Fruit fly (Drosophila melanogaster): ENCODE results near the gene sima.
A peak's percentile ranks its signal among the peaks of the same experiment; 100 is the strongest.

sima gene

DNA sequence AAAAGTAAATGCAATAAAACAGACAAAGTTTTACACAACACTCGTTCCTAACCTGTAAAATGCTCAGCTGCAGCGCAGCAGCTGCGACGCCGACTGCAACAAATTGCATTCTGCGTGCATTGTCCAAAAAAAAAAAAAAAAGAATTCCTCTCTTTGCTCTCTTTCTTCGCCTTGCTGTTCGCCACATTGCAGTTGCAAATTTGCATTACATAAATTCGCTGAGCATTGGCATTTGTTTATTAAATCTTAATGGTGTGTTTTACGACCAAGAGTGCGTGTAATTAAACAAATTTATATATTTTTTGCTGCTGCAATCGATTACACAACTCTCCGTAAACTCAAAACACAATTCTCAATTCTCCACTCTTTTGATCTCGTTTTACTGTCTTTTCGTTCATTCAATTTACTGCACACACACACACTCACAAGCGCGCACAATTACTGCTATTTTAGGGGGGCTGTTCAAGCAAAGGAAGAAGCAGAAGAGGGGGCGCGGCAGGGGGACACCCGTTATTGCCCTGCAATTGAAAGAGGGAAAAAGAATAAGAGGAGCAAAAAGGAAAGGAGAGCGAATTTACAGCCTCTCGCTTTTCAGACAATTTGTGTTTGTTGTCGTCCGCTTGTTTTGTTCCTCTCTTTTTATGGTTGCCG is 42.3 kb downstream of the sima start:
- TF ChIP-seq sv (GFP tag; optimal IDR thresholded peaks at IDR 0.05) (no peak), Mio (GFP tag; optimal IDR thresholded peaks at IDR 0.05) (no peak), brk (GFP tag; optimal IDR thresholded peaks at IDR 0.05) (no peak), CG9705 (GFP tag; optimal IDR thresholded peaks at IDR 0.05) (no peak), usp (GFP tag; optimal IDR thresholded peaks at IDR 0.05) (no peak), jim (GFP tag; optimal IDR thresholded peaks at IDR 0.05) (peak; percentile 93), Hr78 (GFP tag; optimal IDR thresholded peaks at IDR 0.05) (no peak), Dfd (GFP tag; optimal IDR thresholded peaks at IDR 0.05) (no peak), Hnf4 (GFP tag; optimal IDR thresholded peaks at IDR 0.05) (peak; percentile 43), ey (GFP tag; optimal IDR thresholded peaks at IDR 0.05) (no peak), dl (GFP tag; optimal IDR thresholded peaks at IDR 0.05; ENCODE audit: insufficient read depth in 1 of 2, partially characterized antibody in 2 of 2) (no peak), sage (GFP tag; optimal IDR thresholded peaks at IDR 0.05) (peak; percentile 34), woc (GFP tag; optimal IDR thresholded peaks at IDR 0.05) (no peak), dmrt93B (GFP tag; optimal IDR thresholded peaks at IDR 0.05) (no peak), tai (GFP tag; optimal IDR thresholded peaks at IDR 0.05) (no peak), Sp1 (GFP tag; optimal IDR thresholded peaks at IDR 0.05) (peak; percentile 57), Abd-B (GFP tag; optimal IDR thresholded peaks at IDR 0.05) (no peak), Hr83 (GFP tag; optimal IDR thresholded peaks at IDR 0.05; ENCODE audit: poor library complexity, severe bottlenecking) (peak; percentile 3), h (GFP tag; optimal IDR thresholded peaks at IDR 0.05) (no peak), pan (optimal IDR thresholded peaks at IDR 0.05) (no peak), OdsH (GFP tag; optimal IDR thresholded peaks at IDR 0.05) (no peak), rgr (GFP tag; optimal IDR thresholded peaks at IDR 0.05) (no peak), Rel (GFP tag; optimal IDR thresholded peaks at IDR 0.05) (no peak), Rel (tag; optimal IDR thresholded peaks at IDR 0.05) (peak; percentile 68), N (GFP tag; optimal IDR thresholded peaks at IDR 0.05) (no peak), Dif (GFP tag; optimal IDR thresholded peaks at IDR 0.05; ENCODE audit: partially characterized antibody) (no peak), CG32264 (GFP tag; optimal IDR thresholded peaks at IDR 0.05) (no peak), lola (GFP tag; optimal IDR thresholded peaks at IDR 0.05) (no peak), GATAd (GFP tag; optimal IDR thresholded peaks at IDR 0.05) (no peak), CrebA (GFP tag; optimal IDR thresholded peaks at IDR 0.05; ENCODE audit: borderline replicate concordance) (peak; percentile 52), br (GFP tag; optimal IDR thresholded peaks at IDR 0.05) (no peak), psq (GFP tag; optimal IDR thresholded peaks at IDR 0.05) (peak; percentile 99), Jra (GFP tag; optimal IDR thresholded peaks at IDR 0.05) (no peak), foxo (GFP tag; optimal IDR thresholded peaks at IDR 0.05) (no peak), fru (GFP tag; optimal IDR thresholded peaks at IDR 0.05) (peak; percentile 94), HLH106 (tag; optimal IDR thresholded peaks at IDR 0.05) (no peak), Myc (optimal IDR thresholded peaks at IDR 0.05) (no peak), Vsx2 (GFP tag; optimal IDR thresholded peaks at IDR 0.05; ENCODE audit: partially characterized antibody) (no peak), dsf (GFP tag; optimal IDR thresholded peaks at IDR 0.05; ENCODE audit: borderline replicate concordance) (no peak)

DNA sequence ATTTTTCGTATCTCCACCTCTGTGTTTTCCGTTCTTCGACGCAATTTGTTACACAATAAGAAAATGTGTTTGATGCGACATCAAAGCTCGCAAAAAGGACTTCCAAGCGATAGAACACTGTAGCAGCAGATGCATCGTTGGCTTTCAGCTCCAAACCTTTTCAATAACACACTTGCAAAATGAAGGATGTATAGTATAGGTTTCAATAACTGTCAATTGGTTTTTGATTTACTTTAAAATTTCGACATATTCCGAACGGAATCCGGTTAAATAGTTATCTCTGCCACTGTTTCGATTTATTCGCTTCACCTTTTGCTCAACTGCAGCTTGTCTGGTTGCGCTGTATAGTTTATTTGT is 42.8 kb downstream of the sima start:
- peak; percentile 35 for TF ChIP-seq woc (GFP tag; optimal IDR thresholded peaks at IDR 0.05)
- no peak for TF ChIP-seq psq (GFP tag; optimal IDR thresholded peaks at IDR 0.05)
- TF ChIP-seq fru (GFP tag; optimal IDR thresholded peaks at IDR 0.05), result no peak
- peak; percentile 27 for TF ChIP-seq HLH106 (tag; optimal IDR thresholded peaks at IDR 0.05)
- peak; percentile 19 for TF ChIP-seq h (GFP tag; optimal IDR thresholded peaks at IDR 0.05)
- TF ChIP-seq foxo (GFP tag; optimal IDR thresholded peaks at IDR 0.05), result peak in 1 of 2 experiments; percentile 32
- peak; percentile 25 for TF ChIP-seq ey (GFP tag; optimal IDR thresholded peaks at IDR 0.05)
